Worm (Caenorhabditis elegans) whole organism, L3 larva: ENCODE measurements around the gene ugt-65.

Experiments used
- R02D3.7 ChIP-seq: fragments of 150-350 bp; optimal IDR thresholded peaks from 2 replicates; lab custom pipeline; 2014; ENCODE audit warnings: missing biosample characterization, missing genetic modification characterization
- ZK546.5 ChIP-seq: sonication (generic microtip); optimal IDR thresholded peaks from 2 replicates; lab custom pipeline; 2017; ENCODE audit warnings: missing biosample characterization, missing genetic modification characterization
- aly-2 ChIP-seq: fragments of 150-350 bp; optimal IDR thresholded peaks from 2 replicates; lab custom pipeline; 2014; ENCODE audit warnings: missing biosample characterization, missing genetic modification characterization
- ama-1 ChIP-seq: fragments of 150-350 bp; optimal IDR thresholded peaks from 2 replicates; lab custom pipeline; 2018
- ceh-16 ChIP-seq: sonication (generic microtip); optimal IDR thresholded peaks from 2 replicates; lab custom pipeline; 2017; ENCODE audit warnings: missing biosample characterization, missing genetic modification characterization
- ceh-28 ChIP-seq: fragments of 150-350 bp; optimal IDR thresholded peaks from 2 replicates; lab custom pipeline; 2014; ENCODE audit warnings: missing biosample characterization, missing genetic modification reagents, missing genetic modification characterization
- ceh-82 ChIP-seq: fragments of 150-350 bp; optimal IDR thresholded peaks from 2 replicates; lab custom pipeline; 2014; ENCODE audit warnings: missing biosample characterization, missing genetic modification characterization
- ceh-9 ChIP-seq: sonication (generic microtip); optimal IDR thresholded peaks from 2 replicates; lab custom pipeline; 2018; ENCODE audit warnings: missing biosample characterization, missing genetic modification characterization
- daf-12 ChIP-seq: fragments of 150-350 bp; optimal IDR thresholded peaks from 2 replicates; lab custom pipeline; 2014; ENCODE audit warnings: missing biosample characterization, missing genetic modification reagents, missing genetic modification characterization
- egl-27 ChIP-seq: sonication (generic microtip); optimal IDR thresholded peaks from 4 replicates; lab custom pipeline; 2017; ENCODE audit warnings: missing biosample characterization, missing genetic modification reagents, missing genetic modification characterization
- egl-5 ChIP-seq: fragments of 150-350 bp; optimal IDR thresholded peaks from 2 replicates; lab custom pipeline; 2017; ENCODE audit warnings: missing biosample characterization, missing genetic modification reagents, missing genetic modification characterization, inconsistent platforms
- elt-1 ChIP-seq: fragments of 150-350 bp; optimal IDR thresholded peaks from 2 replicates; lab custom pipeline; 2014; ENCODE audit warnings: missing biosample characterization, missing genetic modification characterization
- elt-2 ChIP-seq: sonication (generic microtip); optimal IDR thresholded peaks from 2 replicates; lab custom pipeline; 2016; ENCODE audit warnings: missing genetic modification reagents, mild to moderate bottlenecking, missing genetic modification characterization, missing compliant biosample characterization
- elt-3 ChIP-seq, 3 experiments: fragments of 150-350 bp in 1 of 3; sonication (generic microtip) in 2 of 3; optimal IDR thresholded peaks; 2 replicates in 2 of 3; 4 replicates in 1 of 3; lab custom pipeline; 2014 to 2017; ENCODE audit warnings: missing biosample characterization in 3 of 3, missing genetic modification characterization in 3 of 3
- eor-1 ChIP-seq, 2 experiments: fragments of 150-350 bp; optimal IDR thresholded peaks; 2 replicates each; lab custom pipeline; 2014 to 2018; ENCODE audit warnings: missing biosample characterization in 2 of 2, missing genetic modification characterization in 2 of 2
- fkh-10 ChIP-seq: sonication (generic microtip); optimal IDR thresholded peaks from 2 replicates; lab custom pipeline; 2017; ENCODE audit warnings: missing biosample characterization, missing genetic modification reagents, missing genetic modification characterization
- fkh-2 ChIP-seq: fragments of 150-350 bp; optimal IDR thresholded peaks from 2 replicates; lab custom pipeline; 2014; ENCODE audit warnings: missing biosample characterization, missing genetic modification reagents, missing genetic modification characterization
- fos-1 ChIP-seq: fragments of 150-350 bp; optimal IDR thresholded peaks from 2 replicates; lab custom pipeline; 2014; ENCODE audit warnings: missing biosample characterization, missing genetic modification characterization
- hmg-11 ChIP-seq: sonication (generic microtip); optimal IDR thresholded peaks from 2 replicates; lab custom pipeline; 2016; ENCODE audit warnings: missing genetic modification characterization, missing compliant biosample characterization
- jun-1 ChIP-seq: fragments of 150-350 bp; optimal IDR thresholded peaks from 2 replicates; lab custom pipeline; 2014; ENCODE audit warnings: missing biosample characterization, missing genetic modification reagents, missing genetic modification characterization
- lin-15B ChIP-seq: fragments of 150-350 bp; optimal IDR thresholded peaks from 2 replicates; lab custom pipeline; 2014; ENCODE audit warnings: missing biosample characterization, missing genetic modification characterization
- lin-39 ChIP-seq: fragments of 150-350 bp; optimal IDR thresholded peaks from 2 replicates; lab custom pipeline; 2018; ENCODE audit warnings: missing biosample characterization, missing genetic modification reagents, missing genetic modification characterization
- lsy-12 ChIP-seq: sonication (generic microtip); optimal IDR thresholded peaks from 2 replicates; lab custom pipeline; 2016; ENCODE audit warnings: mild to moderate bottlenecking, missing genetic modification characterization, missing compliant biosample characterization
- mdl-1 ChIP-seq: fragments of 150-350 bp; optimal IDR thresholded peaks from 2 replicates; lab custom pipeline; 2014; ENCODE audit warnings: missing biosample characterization, missing genetic modification characterization
- mml-1 ChIP-seq: fragments of 150-350 bp; sonication (generic microtip); optimal IDR thresholded peaks from 3 replicates; lab custom pipeline; 2014; ENCODE audit warnings: missing biosample characterization, missing genetic modification characterization
- nfya-1 ChIP-seq: sonication (generic microtip); optimal IDR thresholded peaks from 2 replicates; lab custom pipeline; 2017; ENCODE audit warnings: missing genetic modification characterization, mild to moderate bottlenecking, missing compliant biosample characterization, antibody characterized with exemption, moderate library complexity; ENCODE audit not compliant: insufficient read depth
- nhr-11 ChIP-seq: fragments of 150-350 bp; optimal IDR thresholded peaks from 2 replicates; lab custom pipeline; 2014; ENCODE audit warnings: missing biosample characterization, missing genetic modification characterization
- nhr-12 ChIP-seq: fragments of 150-350 bp; optimal IDR thresholded peaks from 2 replicates; lab custom pipeline; 2014; ENCODE audit warnings: missing biosample characterization, missing genetic modification characterization
- nhr-23 ChIP-seq: fragments of 150-350 bp; optimal IDR thresholded peaks from 2 replicates; lab custom pipeline; 2014; ENCODE audit warnings: missing biosample characterization, missing genetic modification reagents, missing genetic modification characterization
- nhr-237 ChIP-seq: fragments of 150-350 bp; optimal IDR thresholded peaks from 2 replicates; lab custom pipeline; 2014; ENCODE audit warnings: missing biosample characterization, missing genetic modification characterization
- nhr-25 ChIP-seq: sonication (generic microtip); optimal IDR thresholded peaks from 2 replicates; lab custom pipeline; 2017; ENCODE audit warnings: missing biosample characterization, missing genetic modification characterization
- nhr-28 ChIP-seq: fragments of 150-350 bp; optimal IDR thresholded peaks from 2 replicates; lab custom pipeline; 2014; ENCODE audit warnings: missing biosample characterization, missing genetic modification characterization
- nhr-43 ChIP-seq: sonication (generic microtip); optimal IDR thresholded peaks from 2 replicates; lab custom pipeline; 2016; ENCODE audit warnings: mild to moderate bottlenecking, missing genetic modification characterization, missing compliant biosample characterization; ENCODE audit not compliant: poor library complexity, severe bottlenecking
- nhr-67 ChIP-seq: fragments of 150-350 bp; optimal IDR thresholded peaks from 2 replicates; lab custom pipeline; 2014; ENCODE audit warnings: missing biosample characterization, missing genetic modification characterization
- nhr-76 ChIP-seq: fragments of 150-350 bp; sonication (generic microtip); optimal IDR thresholded peaks from 5 replicates; lab custom pipeline; 2014; ENCODE audit warnings: missing biosample characterization, missing genetic modification characterization
- nhr-77 ChIP-seq: fragments of 150-350 bp; optimal IDR thresholded peaks from 2 replicates; lab custom pipeline; 2014; ENCODE audit warnings: missing biosample characterization, missing genetic modification characterization
- pha-4 ChIP-seq: fragments of 150-350 bp; optimal IDR thresholded peaks from 2 replicates; lab custom pipeline; 2014; ENCODE audit warnings: missing biosample characterization, missing genetic modification reagents, missing genetic modification characterization
- pqm-1 ChIP-seq: fragments of 150-350 bp; optimal IDR thresholded peaks from 2 replicates; lab custom pipeline; 2017; ENCODE audit warnings: missing biosample characterization, missing genetic modification characterization, inconsistent platforms
- sea-2 ChIP-seq: fragments of 150-350 bp; sonication (generic microtip); optimal IDR thresholded peaks from 4 replicates; lab custom pipeline; 2014; ENCODE audit warnings: missing biosample characterization, missing genetic modification reagents, missing genetic modification characterization
- skn-1 ChIP-seq: fragments of 150-350 bp; optimal IDR thresholded peaks from 2 replicates; lab custom pipeline; 2014; ENCODE audit warnings: missing biosample characterization, missing genetic modification characterization
- snpc-4 ChIP-seq: fragments of 150-350 bp; optimal IDR thresholded peaks from 2 replicates; lab custom pipeline; 2014; ENCODE audit warnings: missing biosample characterization, missing genetic modification characterization
- tbx-2 ChIP-seq: sonication (generic microtip); optimal IDR thresholded peaks from 2 replicates; lab custom pipeline; 2016; ENCODE audit warnings: mild to moderate bottlenecking, missing genetic modification characterization, missing compliant biosample characterization
- unc-39 ChIP-seq: sonication (generic microtip); optimal IDR thresholded peaks from 4 replicates; lab custom pipeline; 2017; ENCODE audit warnings: missing biosample characterization, missing genetic modification characterization
- zag-1 ChIP-seq: fragments of 150-350 bp; optimal IDR thresholded peaks from 2 replicates; lab custom pipeline; 2014; ENCODE audit warnings: missing biosample characterization, missing genetic modification characterization
- ztf-11 ChIP-seq: fragments of 150-350 bp; optimal IDR thresholded peaks from 2 replicates; lab custom pipeline; 2014; ENCODE audit warnings: missing biosample characterization, missing genetic modification characterization
- ztf-4 ChIP-seq: fragments of 150-350 bp; optimal IDR thresholded peaks from 2 replicates; lab custom pipeline; 2014; ENCODE audit warnings: missing biosample characterization, missing genetic modification characterization

ugt-65 gene

DNA sequence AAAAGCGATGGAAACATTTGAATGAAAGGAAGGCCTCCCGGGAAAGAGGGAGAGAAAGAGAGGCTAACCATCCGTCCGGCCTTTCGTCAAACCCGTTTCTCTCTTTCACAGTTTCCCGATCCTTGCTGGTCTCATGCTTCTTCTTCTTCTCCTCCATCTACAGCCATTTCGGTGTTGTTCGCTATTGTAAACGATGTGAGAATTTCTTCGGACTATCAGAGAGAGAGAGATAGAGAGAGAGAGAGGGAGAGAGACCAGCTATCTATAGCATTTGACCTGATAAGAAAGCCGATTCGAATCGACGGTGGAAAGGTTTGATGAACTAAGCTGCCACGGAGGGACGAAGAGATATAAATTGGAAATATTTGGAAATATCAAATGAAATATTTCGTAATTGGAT lies 17.0 kb upstream of the ugt-65 start:
- TF ChIP-seq ceh-16 (no peak), lin-39 (tag; lab: Kevin White, UChicago) (no peak), tbx-2 (tag; lab: Kevin White, UChicago) (no peak), ztf-4 (tag; lab: Kevin White, UChicago) (no peak), zag-1 (tag; lab: Kevin White, UChicago) (no peak), nhr-11 (tag; lab: Kevin White, UChicago) (no peak), hmg-11 (no peak), nhr-67 (tag; lab: Kevin White, UChicago) (no peak), nhr-43 (tag; lab: Kevin White, UChicago) (peak; percentile 68), ama-1 (lab: Kevin White, UChicago) (no peak), nhr-23 (peak; percentile 91), elt-1 (tag; lab: Kevin White, UChicago) (no peak), mml-1 (no peak), nhr-25 (peak; percentile 68), ceh-28 (tag; lab: Kevin White, UChicago) (no peak), eor-1 (tag; optimal IDR thresholded peaks at IDR 0.05; lab: Kevin White, UChicago) (no peak), ztf-11 (tag; lab: Kevin White, UChicago) (no peak), ceh-82 (tag; lab: Kevin White, UChicago) (no peak), skn-1 (tag; lab: Kevin White, UChicago) (no peak), aly-2 (no peak), elt-3 (tag; optimal IDR thresholded peaks at IDR 0.05; lab: Kevin White, UChicago) (peak in 1 of 3 experiments; percentile 1), nhr-12 (tag; lab: Kevin White, UChicago) (no peak), sea-2 (no peak), elt-2 (tag; lab: Kevin White, UChicago) (no peak), nfya-1 (tag; lab: Kevin White, UChicago) (no peak), egl-5 (tag; lab: Kevin White, UChicago) (no peak), egl-27 (no peak), snpc-4 (no peak), fkh-10 (GFP tag; lab: Kevin White, UChicago) (no peak), jun-1 (no peak), ceh-9 (tag; lab: Kevin White, UChicago) (no peak), mdl-1 (tag; lab: Kevin White, UChicago) (no peak), unc-39 (no peak)
- TF ChIP-seq, all 47 proteins: peak for 4

DNA sequence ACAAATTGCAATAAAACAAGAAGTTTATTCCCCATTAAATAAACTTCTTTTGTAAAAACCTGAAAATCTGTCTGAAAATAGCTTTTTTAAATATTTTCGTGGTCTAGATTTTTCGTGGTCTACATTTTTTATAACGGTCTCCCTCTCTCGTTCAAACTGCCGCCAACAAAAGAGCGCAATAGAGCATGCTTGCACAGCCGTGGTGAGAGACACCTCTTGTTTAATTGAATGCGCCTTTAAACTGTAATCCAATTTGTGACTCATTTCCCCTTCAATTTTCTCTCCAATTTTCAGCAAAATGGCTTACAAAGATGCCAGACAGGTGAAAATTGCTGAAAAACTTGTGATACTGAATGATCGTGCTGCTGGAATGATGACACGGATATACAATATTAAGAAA lies 16.3 kb upstream of the ugt-65 start, which contains the start of gene gex-3:
TSS of gene gex-3 (plus strand) at position 295 of the 400 bp plus-strand sequence.
- TF ChIP-seq pha-4 (no peak), tbx-2 (tag; lab: Kevin White, UChicago) (no peak), aly-2 (no peak), ceh-28 (tag; lab: Kevin White, UChicago) (peak; percentile 46), nhr-43 (tag; lab: Kevin White, UChicago) (peak; percentile 64), elt-2 (tag; lab: Kevin White, UChicago) (peak; percentile 48), nhr-12 (tag; lab: Kevin White, UChicago) (no peak), lsy-12 (tag; lab: Kevin White, UChicago) (no peak), nhr-25 (peak; percentile 89), fkh-10 (GFP tag; lab: Kevin White, UChicago) (peak; percentile 81), ceh-9 (tag; lab: Kevin White, UChicago) (no peak), nhr-28 (tag; lab: Kevin White, UChicago) (no peak), elt-1 (tag; lab: Kevin White, UChicago) (no peak), ceh-82 (tag; lab: Kevin White, UChicago) (peak; percentile 6), pqm-1 (tag; lab: Kevin White, UChicago) (peak; percentile 63), nhr-11 (tag; lab: Kevin White, UChicago) (peak; percentile 9), lin-15B (tag; lab: Kevin White, UChicago) (peak; percentile 97), mdl-1 (tag; lab: Kevin White, UChicago) (no peak), ZK546.5 (tag; lab: Kevin White, UChicago) (no peak), nfya-1 (tag; lab: Kevin White, UChicago) (peak; percentile 92), hmg-11 (peak; percentile 57), unc-39 (no peak), mml-1 (no peak), egl-27 (no peak), daf-12 (tag; lab: Kevin White, UChicago) (no peak), fkh-2 (tag; lab: Kevin White, UChicago) (no peak), ama-1 (lab: Kevin White, UChicago) (peak; percentile 3), R02D3.7 (tag; lab: Kevin White, UChicago) (peak; percentile 55), nhr-77 (tag; lab: Kevin White, UChicago) (no peak), nhr-76 (tag; lab: Kevin White, UChicago) (no peak), egl-5 (tag; lab: Kevin White, UChicago) (peak; percentile 91), ztf-11 (tag; lab: Kevin White, UChicago) (no peak), zag-1 (tag; lab: Kevin White, UChicago) (no peak), ztf-4 (tag; lab: Kevin White, UChicago) (no peak), ceh-16 (no peak), nhr-23 (peak; percentile 85), skn-1 (tag; lab: Kevin White, UChicago) (peak; percentile 37), fos-1 (tag; lab: Kevin White, UChicago) (no peak), elt-3 (tag; optimal IDR thresholded peaks at IDR 0.05; lab: Kevin White, UChicago) (no peak), lin-39 (tag; lab: Kevin White, UChicago) (peak; percentile 98), nhr-237 (no peak), sea-2 (no peak), nhr-67 (tag; lab: Kevin White, UChicago) (no peak), snpc-4 (peak; percentile 66), eor-1 (tag; optimal IDR thresholded peaks at IDR 0.05; lab: Kevin White, UChicago) (no peak), jun-1 (peak; percentile 30)
